Worm (Caenorhabditis elegans) whole organism, L2 larva: ENCODE measurements around the gene nep-4.

Experiments
- ama-1 ChIP-seq: fragments of 150-350 bp; optimal IDR thresholded peaks from 2 replicates; lab custom pipeline; 2018; ENCODE audit warnings: inconsistent platforms
- ceh-16 ChIP-seq: fragments of 150-350 bp; optimal IDR thresholded peaks from 2 replicates; lab custom pipeline; 2014; ENCODE audit warnings: missing biosample characterization, missing genetic modification characterization
- ceh-82 ChIP-seq: fragments of 150-350 bp; optimal IDR thresholded peaks from 2 replicates; lab custom pipeline; 2014; ENCODE audit warnings: missing biosample characterization, missing genetic modification characterization
- egl-27 ChIP-seq: sonication (generic microtip); optimal IDR thresholded peaks from 3 replicates; lab custom pipeline; 2017; ENCODE audit warnings: missing biosample characterization, missing genetic modification reagents, missing genetic modification characterization
- elt-3 ChIP-seq: sonication (generic microtip); optimal IDR thresholded peaks from 2 replicates; lab custom pipeline; 2017; ENCODE audit warnings: missing biosample characterization, missing genetic modification characterization
- nhr-11 ChIP-seq: fragments of 150-350 bp; optimal IDR thresholded peaks from 2 replicates; lab custom pipeline; 2014; ENCODE audit warnings: missing biosample characterization, missing genetic modification characterization
- nhr-77 ChIP-seq: fragments of 150-350 bp; optimal IDR thresholded peaks from 2 replicates; lab custom pipeline; 2014; ENCODE audit warnings: missing biosample characterization, missing genetic modification characterization
- unc-39 ChIP-seq: fragments of 150-350 bp; optimal IDR thresholded peaks from 2 replicates; lab custom pipeline; 2014; ENCODE audit warnings: missing biosample characterization, missing genetic modification characterization
- unc-62 ChIP-seq: fragments of 150-350 bp; optimal IDR thresholded peaks from 2 replicates; lab custom pipeline; 2014; ENCODE audit warnings: missing biosample characterization, missing genetic modification reagents, missing genetic modification characterization
- ztf-11 ChIP-seq: sonication (generic microtip); optimal IDR thresholded peaks from 2 replicates; lab custom pipeline; 2017; ENCODE audit warnings: missing biosample characterization, missing genetic modification characterization

DNA sequence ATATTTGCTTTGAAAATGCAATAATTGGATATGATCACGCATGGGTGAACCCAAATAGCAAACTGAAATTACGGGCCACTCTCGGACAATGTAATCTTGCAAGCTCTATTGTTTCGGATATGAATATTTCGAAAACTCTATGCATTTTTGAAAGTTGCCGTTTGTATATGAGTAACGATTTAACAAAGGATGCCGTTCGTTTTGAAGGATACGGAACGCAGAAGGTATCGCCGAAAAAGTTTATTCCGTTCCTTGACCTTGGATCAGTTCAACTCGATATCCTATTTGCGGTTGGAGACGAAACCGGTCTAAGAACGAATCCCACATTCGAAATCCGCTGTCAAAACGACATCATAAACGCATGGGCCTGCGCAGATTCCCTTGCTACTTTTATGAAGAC lies 50.2 kb downstream of the nep-4 start:
- TF ChIP-seq nhr-11 (tag; lab: Kevin White, UChicago) (no peak), nhr-77 (tag; lab: Kevin White, UChicago) (no peak), ceh-82 (no peak), unc-62 (GFP tag; lab: Kevin White, UChicago) (no peak), unc-39 (tag; lab: Kevin White, UChicago) (no peak), elt-3 (tag; lab: Kevin White, UChicago) (no peak), ama-1 (lab: Kevin White, UChicago) (no peak), ceh-16 (no peak), ztf-11 (tag; lab: Kevin White, UChicago) (no peak), egl-27 (tag; lab: Kevin White, UChicago) (no peak)
